Fruit fly (Drosophila melanogaster) whole organism, wandering third instar larva: Measurements from ENCODE around the gene CG11353.

Source experiments
- CG9705 ChIP-seq: fragments of 200-800 bp; sonication (Bioruptor generic); optimal IDR thresholded peaks from 2 replicates; lab custom pipeline; 2018; ENCODE audit warnings: missing biosample characterization, mild to moderate bottlenecking, missing genetic modification characterization
- Dfd ChIP-seq: fragments of >200 bp; optimal IDR thresholded peaks from 2 replicates; lab custom pipeline; 2017; ENCODE audit warnings: missing biosample characterization, missing genetic modification characterization
- Vsx2 ChIP-seq: fragments of 200-300, 225-300 bp; sonication (Bioruptor generic); optimal IDR thresholded peaks from 2 replicates; lab custom pipeline; 2018; ENCODE audit warnings: missing biosample characterization, missing genetic modification characterization; ENCODE audit not compliant: partially characterized antibody
- foxo ChIP-seq, 2 experiments: fragments of 200-800 bp; sonication (Bioruptor generic); optimal IDR thresholded peaks; 2 replicates in 1 of 2; 3 replicates in 1 of 2; lab custom pipeline; 2016 to 2017; ENCODE audit warnings: missing biosample characterization in 2 of 2, missing genetic modification characterization in 2 of 2
- lola ChIP-seq: fragments of >200 bp; optimal IDR thresholded peaks from 2 replicates; lab custom pipeline; 2017; ENCODE audit warnings: missing biosample characterization, missing genetic modification characterization
- sv ChIP-seq: fragments of 200-800 bp; sonication (Bioruptor generic); optimal IDR thresholded peaks from 3 replicates; lab custom pipeline; 2016; ENCODE audit warnings: missing biosample characterization, missing genetic modification characterization

The CG11353 gene

dm6 chr3L:4575392-4575791 lies 42.4 kb downstream of the CG11353 start:
- no peak for TF ChIP-seq CG9705 (GFP tag; lab: Kevin White, UChicago)
- no peak for TF ChIP-seq sv (GFP tag; lab: Kevin White, UChicago)
- no peak for TF ChIP-seq foxo (GFP tag; optimal IDR thresholded peaks at IDR 0.05; lab: Kevin White, UChicago)
- TF ChIP-seq lola, result no peak
- TF ChIP-seq Vsx2 (GFP tag; lab: Kevin White, UChicago), result no peak
- TF ChIP-seq Dfd, result peak; percentile 93
